Worm (Caenorhabditis elegans) whole organism, dauer: Measurements from ENCODE around the gene lips-2.
"Not testable (repeated sequence)": the region's sequence is repeated elsewhere in the genome, so short reads cannot be mapped to it uniquely, and the experiment has no call there.

Source experiments
- unc-62 ChIP-seq: sonication (generic microtip); optimal IDR thresholded peaks from 2 replicates; lab custom pipeline; 2017; ENCODE audit warnings: missing biosample characterization, missing genetic modification reagents, missing genetic modification characterization

The lips-2 gene

ce11 chrX:12298324-12298723, 12.7 kb downstream of the lips-2 start, which contains the start of gene W06D11.3:
W06D11.3 (plus strand) TSS chrX:12298683.
- no peak for TF ChIP-seq unc-62 (GFP tag; lab: Kevin White, UChicago)

DNA sequence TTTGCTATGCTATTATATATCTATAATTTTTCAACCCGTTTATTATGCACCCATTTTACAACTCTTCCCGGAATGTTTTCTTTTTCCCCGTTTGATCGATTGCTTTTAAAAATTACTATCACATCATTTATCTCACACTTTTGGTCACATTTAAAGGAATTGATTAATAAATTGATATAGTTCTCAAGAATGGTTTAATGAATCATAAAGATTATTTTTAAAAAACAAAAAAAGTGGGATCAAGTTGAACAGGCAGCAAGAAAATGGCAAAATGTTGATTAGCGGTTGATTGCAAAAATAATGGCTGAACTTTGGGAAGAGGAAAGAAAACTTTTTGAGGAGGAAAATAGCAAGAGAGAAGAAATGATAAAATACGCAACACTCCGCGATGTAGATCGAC, 14.2 kb downstream of the lips-2 start, which contains the start of gene W06D11.5:
W06D11.5 (plus strand) TSS at position 301 of the 400 bp plus-strand sequence.
- no peak for TF ChIP-seq unc-62 (GFP tag; lab: Kevin White, UChicago)

DNA sequence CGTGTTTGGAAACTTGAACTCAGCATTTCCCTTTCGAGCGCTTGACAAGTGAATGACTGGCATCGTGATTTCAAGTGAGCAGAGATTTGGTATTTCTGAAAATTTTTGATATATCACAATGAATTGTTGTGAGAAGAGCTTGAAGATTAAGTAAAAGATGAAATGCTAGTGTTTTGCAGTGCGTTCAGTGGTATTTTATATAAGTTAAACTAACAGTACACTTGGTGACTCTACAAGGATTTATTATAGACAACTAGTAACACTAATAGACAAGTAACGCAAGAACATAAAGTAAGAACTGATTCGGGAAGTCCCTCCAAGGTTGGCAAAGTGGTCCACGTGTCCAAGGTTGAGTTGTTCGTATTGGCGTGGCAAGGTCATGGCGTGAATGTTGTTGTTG, 17.2 kb downstream of the lips-2 start, which contains the start of gene dot-1.3:
dot-1.3 (minus strand) TSS at position 101 of the 400 bp plus-strand sequence.
- not testable (repeated sequence) for TF ChIP-seq unc-62 (GFP tag; lab: Kevin White, UChicago)

- no peak for TF ChIP-seq unc-62 (GFP tag; lab: Kevin White, UChicago)
Observed at ce11 chrX:12304231-12304630, 18.6 kb downstream of the lips-2 start.

DNA sequence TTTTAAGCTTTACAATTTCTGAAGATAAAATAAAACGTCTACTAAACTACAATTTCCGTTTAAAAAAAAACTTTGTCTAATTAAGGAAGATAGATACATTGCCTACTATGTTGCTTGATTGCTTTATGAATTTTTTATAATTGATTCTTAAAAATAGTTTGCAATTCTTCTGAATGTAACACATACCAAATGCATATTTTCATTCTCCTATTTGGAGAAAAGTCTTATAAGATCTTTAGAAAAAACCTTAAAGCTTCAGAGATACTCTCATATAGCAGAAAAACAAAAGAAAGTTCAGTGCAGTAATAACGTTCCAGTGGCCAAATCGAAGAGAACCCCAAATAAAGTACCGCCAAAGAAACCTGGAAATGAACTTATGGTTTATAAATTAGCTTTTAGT, 21.0 kb downstream of the lips-2 start, which contains the start of gene phf-32:
phf-32 (plus strand) TSS at position 301 of the 400 bp plus-strand sequence.
- TF ChIP-seq unc-62 (GFP tag; lab: Kevin White, UChicago), result no peak

- not testable (repeated sequence) for TF ChIP-seq unc-62 (GFP tag; lab: Kevin White, UChicago)
Observed at ce11 chrX:12308045-12308499, 22.5 kb downstream of the lips-2 start, which contains the start of gene F17A2.16. F17A2.16 (plus strand) TSS chrX:12308449.

DNA sequence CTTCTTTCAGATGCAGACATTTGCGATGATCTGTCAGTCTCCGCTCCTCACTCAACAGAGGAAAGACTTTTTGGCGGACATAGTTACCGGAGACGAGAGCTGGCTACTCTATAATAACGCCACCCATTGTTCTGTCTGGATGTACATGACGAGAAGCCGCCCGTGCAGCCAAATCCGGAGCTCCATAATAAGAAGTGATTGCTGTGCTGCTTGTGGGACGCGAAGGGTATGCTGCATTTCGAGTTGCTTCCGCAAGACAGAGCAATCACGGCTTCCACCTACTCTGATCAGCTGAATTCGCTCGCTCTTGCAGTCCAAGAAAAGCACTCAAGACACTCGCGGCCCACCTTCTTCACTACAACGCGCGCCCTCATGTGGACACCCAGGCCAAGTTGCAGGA, 28.2 kb downstream of the lips-2 start:
- TF ChIP-seq unc-62 (GFP tag; lab: Kevin White, UChicago), result no peak

- TF ChIP-seq unc-62 (GFP tag; lab: Kevin White, UChicago), result no peak
Observed at ce11 chrX:12314395-12314794, 28.8 kb downstream of the lips-2 start.

- no peak for TF ChIP-seq unc-62 (GFP tag; lab: Kevin White, UChicago)
Observed at ce11 chrX:12315268-12315667, 29.7 kb downstream of the lips-2 start, which contains the start of gene xtr-2. xtr-2 (plus strand) TSS chrX:12315568.

DNA sequence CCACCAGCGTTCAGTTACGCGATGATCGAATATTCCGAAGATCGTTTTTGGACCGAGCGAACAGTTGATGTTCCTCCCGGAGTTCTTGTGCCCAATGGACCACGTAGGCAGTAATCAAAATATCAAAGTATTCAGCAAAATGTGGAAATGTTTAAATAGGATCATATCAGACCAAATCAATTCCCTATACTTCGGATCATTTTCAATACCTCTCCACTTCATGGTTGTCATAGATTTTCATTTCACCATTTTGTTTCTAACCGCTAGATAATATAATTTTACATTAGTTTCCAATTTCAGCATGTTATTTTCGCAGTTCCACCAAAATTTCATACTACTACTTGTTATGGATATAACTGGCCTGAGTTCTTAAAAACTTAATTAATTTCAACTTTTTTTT, 32.0 kb downstream of the lips-2 start:
- no peak for TF ChIP-seq unc-62 (GFP tag; lab: Kevin White, UChicago)

DNA sequence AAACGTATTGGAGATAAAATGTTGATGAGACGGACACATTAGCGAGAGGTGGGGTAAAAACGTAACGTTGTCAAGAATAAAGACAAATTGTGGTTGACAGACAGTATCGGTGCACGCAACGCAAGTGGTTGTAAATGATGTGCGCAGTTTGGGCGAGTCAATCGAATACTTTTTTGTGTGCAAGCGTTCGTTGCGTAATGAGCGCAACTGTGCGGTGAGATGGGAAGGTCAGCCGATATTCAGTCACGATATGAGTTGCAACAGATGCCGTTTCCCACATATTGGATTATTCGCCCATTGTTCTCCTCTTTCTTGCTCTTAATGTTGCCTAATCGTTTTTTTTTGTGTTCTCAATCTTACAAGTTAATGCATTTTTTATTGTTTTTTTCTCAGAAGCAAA, 35.1 kb downstream of the lips-2 start, which contains the start of gene ceh-40:
ceh-40 (minus strand) TSS at position 41 of the 400 bp plus-strand sequence.
- no peak for TF ChIP-seq unc-62 (GFP tag; lab: Kevin White, UChicago)

DNA sequence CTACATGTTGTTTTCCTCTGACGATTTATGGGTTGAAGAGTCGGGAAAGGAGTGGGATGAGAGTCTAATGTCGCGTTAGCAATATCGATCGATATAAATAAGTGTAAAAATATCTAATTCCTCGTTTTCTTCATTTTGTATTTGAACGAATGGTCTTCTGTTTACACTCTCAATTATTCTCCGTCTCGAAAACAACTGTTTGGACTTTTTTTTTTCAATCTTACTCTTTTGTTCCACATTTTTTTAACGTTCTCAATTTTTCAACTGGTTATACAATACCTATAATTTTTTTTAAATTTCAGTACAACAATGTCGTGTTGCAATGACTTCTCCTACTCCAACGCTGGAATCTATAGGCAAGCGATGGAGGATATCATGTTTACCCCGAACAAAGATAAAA, 35.8 kb downstream of the lips-2 start, which contains the start of gene F17A2.13:
F17A2.13 (plus strand) TSS at position 301 of the 400 bp plus-strand sequence.
- no peak for TF ChIP-seq unc-62 (GFP tag; lab: Kevin White, UChicago)

DNA sequence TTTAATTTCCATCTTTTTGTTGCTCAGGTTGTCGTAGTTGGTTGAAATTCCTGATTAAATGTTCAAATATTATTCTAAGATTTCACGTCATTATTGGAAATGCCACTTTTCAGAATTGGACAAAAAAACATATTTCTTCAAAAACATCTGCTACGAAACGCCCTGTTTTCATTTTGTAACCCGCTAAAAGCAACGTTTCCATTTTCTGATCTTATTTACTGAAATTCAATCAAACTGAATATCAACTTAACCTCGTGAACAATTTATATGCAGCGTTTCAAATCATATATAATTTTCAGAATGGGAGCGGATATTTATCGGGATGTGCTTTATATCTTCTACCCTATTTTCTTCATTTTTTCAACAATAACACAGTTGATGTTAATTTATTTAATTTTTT, 37.8 kb downstream of the lips-2 start, which contains the start of gene srd-40:
srd-40 (plus strand) TSS at position 301 of the 400 bp plus-strand sequence.
- no peak for TF ChIP-seq unc-62 (GFP tag; lab: Kevin White, UChicago)

DNA sequence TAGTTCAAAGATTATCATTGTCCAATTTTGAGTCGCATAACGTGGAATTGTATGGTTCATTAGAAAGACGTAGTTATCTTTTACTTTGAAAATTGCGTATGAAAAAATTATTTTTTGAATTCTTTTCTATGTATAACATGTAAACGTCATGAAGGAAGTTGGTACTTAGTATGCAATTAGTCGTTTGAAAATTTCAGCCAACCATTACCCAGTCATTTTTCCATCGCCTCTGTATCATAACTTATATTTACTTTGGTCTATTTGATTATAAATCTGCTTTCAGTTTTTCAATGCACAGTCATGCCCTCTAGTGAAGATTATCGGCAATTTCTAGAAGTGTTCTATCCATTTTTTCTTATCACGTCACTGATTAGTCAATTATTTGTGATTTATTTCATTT, 40.8 kb downstream of the lips-2 start, which contains the start of gene srd-41:
srd-41 (plus strand) TSS at position 301 of the 400 bp plus-strand sequence.
- TF ChIP-seq unc-62 (GFP tag; lab: Kevin White, UChicago), result no peak

- no peak for TF ChIP-seq unc-62 (GFP tag; lab: Kevin White, UChicago)
Observed at ce11 chrX:12328676-12329075, 43.1 kb downstream of the lips-2 start, which contains the start of gene srd-45. srd-45 (plus strand) TSS chrX:12328976.

- TF ChIP-seq unc-62 (GFP tag; lab: Kevin White, UChicago), result no peak
Observed at ce11 chrX:12331795-12332194, 46.2 kb downstream of the lips-2 start, which contains the start of gene srd-46. srd-46 (plus strand) TSS chrX:12332095.

- no peak for TF ChIP-seq unc-62 (GFP tag; lab: Kevin White, UChicago)
Observed at ce11 chrX:12333479-12333878, 47.9 kb downstream of the lips-2 start, which contains the start of gene srd-47. srd-47 (plus strand) TSS chrX:12333642.
